Worm (Caenorhabditis elegans) whole organism, dauer: ENCODE results near the gene phlp-2.

Source experiments
- unc-62 ChIP-seq: sonication (generic microtip); optimal IDR thresholded peaks from 2 replicates; lab custom pipeline; 2017; ENCODE audit warnings: missing biosample characterization, missing genetic modification reagents, missing genetic modification characterization

phlp-2 gene

DNA sequence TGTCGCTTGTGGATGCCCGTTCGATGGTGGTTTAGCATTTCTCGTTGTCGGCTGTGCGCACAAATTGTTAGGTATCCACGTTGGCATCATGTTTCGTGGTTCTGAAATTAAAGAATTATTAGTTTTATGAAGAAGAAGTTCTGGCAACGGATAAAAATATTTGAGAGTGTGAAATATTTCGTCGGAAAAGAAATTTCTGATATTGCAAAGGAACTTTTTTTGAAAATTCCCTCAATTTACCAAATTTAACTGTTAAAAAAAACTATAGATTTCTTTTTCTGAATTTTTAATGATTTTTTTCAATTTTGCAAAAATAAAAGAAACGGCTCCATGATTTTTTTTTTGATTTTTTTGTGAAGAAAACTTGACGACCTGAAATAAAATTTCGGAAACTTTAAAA, 18.7 kb downstream of the phlp-2 start, which contains the start of gene mpk-1:
Gene mpk-1, minus strand, starts transcription at position 101 of the 400 bp plus-strand sequence.
- TF ChIP-seq unc-62 (GFP tag; lab: Kevin White, UChicago) = no peak

DNA sequence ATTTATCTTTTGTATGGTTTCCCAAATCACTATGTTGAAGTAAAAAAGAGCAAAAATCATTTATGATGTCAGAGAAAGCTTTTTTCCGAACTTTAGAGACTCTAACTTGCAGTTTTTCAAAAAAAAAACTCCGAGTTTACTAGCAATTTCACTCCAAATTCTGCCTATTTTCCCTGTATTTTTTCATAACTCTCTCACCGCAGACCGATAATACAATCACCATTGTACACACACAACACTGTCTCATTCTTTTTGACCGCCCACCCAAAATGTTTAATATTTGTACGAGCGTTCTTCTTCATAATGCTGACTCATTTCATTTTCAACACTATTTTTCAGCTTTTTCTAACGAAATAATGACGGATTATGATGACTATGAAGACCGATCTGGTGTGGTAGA, 19.6 kb downstream of the phlp-2 start, which contains the start of gene F43C1.5:
Gene F43C1.5, plus strand, starts transcription at position 301 of the 400 bp plus-strand sequence.
- TF ChIP-seq unc-62 (GFP tag; lab: Kevin White, UChicago) = no peak

ce11 chrIII:4230092-4230491, 20.8 kb downstream of the phlp-2 start:
- no peak for TF ChIP-seq unc-62 (GFP tag; lab: Kevin White, UChicago)

DNA sequence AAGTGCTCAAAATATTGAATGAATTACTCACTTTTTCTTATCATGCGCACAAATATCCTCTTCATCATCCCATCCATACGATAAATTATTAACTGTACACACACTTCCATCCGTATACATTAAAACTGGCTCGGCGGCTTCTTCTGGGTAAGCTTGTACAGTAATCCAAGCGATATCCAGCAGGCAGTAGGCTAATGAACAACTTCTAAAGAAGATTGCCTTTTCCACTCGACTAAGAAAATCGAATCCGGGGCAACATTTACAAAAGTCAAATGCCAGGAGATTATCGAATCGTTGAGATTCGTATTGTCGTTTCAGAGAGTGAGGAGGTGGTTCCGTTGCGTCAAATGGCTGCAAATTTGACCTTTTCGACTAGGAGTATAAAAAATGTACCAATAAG, 22.1 kb downstream of the phlp-2 start:
- TF ChIP-seq unc-62 (GFP tag; lab: Kevin White, UChicago) = no peak

ce11 chrIII:4232811-4233269, 23.6 kb downstream of the phlp-2 start, which contains the start of gene nhr-20:
Gene nhr-20 (minus strand): TSS chrIII:4233219.
- TF ChIP-seq unc-62 (GFP tag; lab: Kevin White, UChicago) = no peak

DNA sequence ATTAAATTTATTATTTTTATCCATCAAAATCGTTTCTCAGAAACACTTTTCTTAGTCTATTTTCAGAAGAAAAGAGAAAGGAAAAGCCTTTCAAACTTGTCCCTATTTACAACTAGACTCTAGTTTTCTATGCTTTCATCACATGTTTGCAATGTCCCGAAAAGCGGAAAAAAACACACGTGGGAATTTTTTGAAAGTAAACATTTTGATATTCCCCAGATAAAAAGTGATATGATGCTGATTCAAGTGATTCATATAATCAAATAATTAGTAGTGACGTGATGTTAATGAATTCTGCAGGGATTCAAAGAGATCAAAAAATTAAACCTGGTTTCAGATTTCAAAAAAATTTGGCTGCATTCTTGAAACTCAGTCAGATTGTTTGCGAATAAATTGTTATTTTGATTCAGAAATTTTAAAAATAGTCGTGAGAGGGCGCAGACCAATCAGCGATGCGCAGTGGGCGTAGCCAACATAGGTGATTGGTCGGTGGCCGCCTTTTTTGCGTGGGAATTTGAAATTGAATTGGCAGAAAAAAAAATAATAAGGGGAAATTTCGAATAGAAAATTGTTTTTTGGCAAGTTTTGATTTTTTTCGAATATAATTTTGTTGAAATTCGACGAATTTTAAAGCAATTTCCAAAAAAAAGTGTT, 25.5 kb downstream of the phlp-2 start:
- TF ChIP-seq unc-62 (GFP tag; lab: Kevin White, UChicago) = no peak

DNA sequence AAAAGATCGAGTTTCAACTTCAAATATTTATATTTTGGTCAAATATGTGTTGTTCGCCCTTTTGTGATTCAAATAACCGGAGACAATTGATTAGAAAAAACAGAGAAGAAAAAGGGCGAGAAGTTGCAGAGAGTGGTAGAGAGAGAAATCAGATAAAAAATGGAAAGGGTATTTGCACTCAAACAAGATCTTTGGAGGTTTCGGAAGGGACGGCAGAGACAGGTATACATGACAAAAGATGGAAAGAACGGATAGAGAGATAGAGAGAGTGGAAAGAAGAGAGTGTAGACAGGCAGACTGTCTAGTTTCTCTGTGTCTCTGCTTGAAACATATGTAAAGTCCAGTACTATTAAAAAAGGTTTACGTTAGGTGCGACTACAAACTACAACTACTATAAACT, 26.9 kb downstream of the phlp-2 start:
- no peak for TF ChIP-seq unc-62 (GFP tag; lab: Kevin White, UChicago)

DNA sequence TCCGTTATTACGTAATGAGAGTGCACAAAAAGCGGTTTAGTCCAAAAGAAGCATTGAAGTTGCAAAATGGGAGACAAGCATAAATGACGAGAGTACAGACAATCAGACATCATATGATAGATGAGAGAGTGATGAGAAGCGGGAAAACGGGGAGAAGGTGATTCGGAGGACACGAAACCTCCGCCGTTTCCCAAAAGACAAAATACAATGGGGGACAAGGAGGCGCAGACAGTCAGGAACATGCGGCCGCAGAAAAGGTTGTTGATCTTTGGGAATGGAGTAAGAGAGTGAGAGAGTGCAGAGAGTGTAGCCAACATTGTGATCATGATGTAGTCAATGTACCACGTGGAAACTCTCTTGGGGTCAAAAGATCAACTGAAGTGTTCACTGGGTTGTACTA, 28.4 kb downstream of the phlp-2 start:
- no peak for TF ChIP-seq unc-62 (GFP tag; lab: Kevin White, UChicago)

- TF ChIP-seq unc-62 (GFP tag; lab: Kevin White, UChicago) = no peak
Observed at ce11 chrIII:4240126-4240525, 30.8 kb downstream of the phlp-2 start.

ce11 chrIII:4241181-4241580, 31.9 kb downstream of the phlp-2 start:
- no peak for TF ChIP-seq unc-62 (GFP tag; lab: Kevin White, UChicago)

ce11 chrIII:4242225-4242862, 33.1 kb downstream of the phlp-2 start, which contains the start of gene F43C1.7:
Gene F43C1.7 (minus strand): TSS chrIII:4242575.
- TF ChIP-seq unc-62 (GFP tag; lab: Kevin White, UChicago) = no peak

ce11 chrIII:4243461-4243860, 34.2 kb downstream of the phlp-2 start, which contains the start of gene mrpl-21:
Gene mrpl-21 (minus strand): TSS chrIII:4243561.
- no peak for TF ChIP-seq unc-62 (GFP tag; lab: Kevin White, UChicago)

- TF ChIP-seq unc-62 (GFP tag; lab: Kevin White, UChicago) = no peak
Observed at ce11 chrIII:4244285-4244684, 35.0 kb downstream of the phlp-2 start, which contains the start of gene zhit-2. Gene zhit-2 (minus strand): TSS chrIII:4244385.

ce11 chrIII:4247571-4247970, 38.3 kb downstream of the phlp-2 start, which contains the start of gene Y44F5A.1:
Gene Y44F5A.1 (minus strand): TSS chrIII:4247671.
- no peak for TF ChIP-seq unc-62 (GFP tag; lab: Kevin White, UChicago)

DNA sequence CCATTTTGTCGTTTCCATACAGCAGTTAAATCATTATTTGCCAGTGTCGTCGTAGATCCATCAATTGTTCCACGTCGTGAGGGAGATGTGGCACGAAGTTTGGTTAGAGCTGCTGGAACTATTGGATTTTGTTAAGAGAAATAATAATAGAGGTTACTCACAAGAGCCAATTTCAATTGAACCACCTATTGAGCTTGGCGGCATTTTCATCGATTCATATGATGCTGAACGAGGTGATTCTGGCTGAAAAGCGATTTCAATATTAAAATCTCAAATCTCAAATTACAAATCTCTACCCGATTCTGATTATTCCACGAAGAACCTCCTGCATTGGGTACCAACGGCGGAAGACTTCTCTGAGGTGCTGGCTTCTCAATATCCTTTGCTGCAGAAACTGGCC, 48.6 kb downstream of the phlp-2 start:
- no peak for TF ChIP-seq unc-62 (GFP tag; lab: Kevin White, UChicago)

- TF ChIP-seq unc-62 (GFP tag; lab: Kevin White, UChicago) = no peak
Observed at ce11 chrIII:4263048-4263447, 53.8 kb downstream of the phlp-2 start, which contains the start of gene T08A11.1. Gene T08A11.1 (minus strand): TSS chrIII:4263148.
